Fruit fly (Drosophila melanogaster) whole organism, pupa: ENCODE results near the gene CG43678.

Experiments
- CG13204 ChIP-seq: fragments of 200-800 bp; sonication (Bioruptor generic); optimal IDR thresholded peaks from 2 replicates; lab custom pipeline; 2018; ENCODE audit warnings: missing biosample characterization, mild to moderate bottlenecking, missing genetic modification characterization, moderate library complexity
- CG8159 ChIP-seq: fragments of 200-800 bp; sonication (Bioruptor generic); optimal IDR thresholded peaks from 3 replicates; lab custom pipeline; 2018; ENCODE audit warnings: missing biosample characterization, mild to moderate bottlenecking, missing genetic modification characterization, moderate library complexity

- TF ChIP-seq CG13204 (GFP tag; lab: Kevin White, UChicago), result no peak
- TF ChIP-seq CG8159 (tag; lab: Kevin White, UChicago), result no peak
Measured at dm6 chr3L:15031773-15032172, 17.5 kb downstream of the CG43678 start.
